Worm (Caenorhabditis elegans) whole organism, L4 larva: ENCODE results near the gene F02E11.4.

Experiments
- lin-15B ChIP-seq: fragments of 150-350 bp; sonication (generic microtip); optimal IDR thresholded peaks from 3 replicates; lab custom pipeline; 2014; ENCODE audit warnings: missing biosample characterization, missing genetic modification characterization
- nhr-25 ChIP-seq: sonication (generic microtip); optimal IDR thresholded peaks from 2 replicates; lab custom pipeline; 2017; ENCODE audit warnings: missing genetic modification characterization, mild to moderate bottlenecking, missing compliant biosample characterization, antibody characterized with exemption, moderate library complexity, borderline replicate concordance; ENCODE audit not compliant: insufficient read depth
- nhr-6 ChIP-seq: fragments of 150-350 bp; optimal IDR thresholded peaks from 2 replicates; lab custom pipeline; 2014; ENCODE audit warnings: missing biosample characterization, missing genetic modification characterization
- unc-62 ChIP-seq, 3 experiments: fragments of 150-350 bp in 1 of 3; sonication (generic microtip); optimal IDR thresholded peaks in 2 of 3; peaks in 1 of 3; 1 replicate in 1 of 3; 2 replicates in 2 of 3; lab custom pipeline; 2014 to 2017; ENCODE audit warnings: missing biosample characterization in 3 of 3, missing genetic modification characterization in 3 of 3, missing genetic modification reagents in 3 of 3, missing genotype in 1 of 3

- TF ChIP-seq nhr-25 (tag; lab: Kevin White, UChicago) (no peak), lin-15B (tag; lab: Kevin White, UChicago) (no peak), unc-62 (GFP tag; optimal IDR thresholded peaks at IDR 0.05 in 1 of 2; lab: Kevin White, UChicago) (no peak), unc-62 (tag; optimal IDR thresholded peaks at IDR 0.05; lab: Kevin White, UChicago) (no peak), nhr-6 (no peak)
These were observed 7.0 kb upstream of the F02E11.4 start, which contains the start of gene scl-15 for ce11 chrII:3284558-3284957.
